Fruit fly (Drosophila melanogaster) whole organism, wandering third instar larva: ENCODE measurements around the gene CG42780.

Source experiments
- Abd-B ChIP-seq: fragments of >200 bp; optimal IDR thresholded peaks from 2 replicates; lab custom pipeline; 2017; ENCODE audit warnings: missing biosample characterization, missing genetic modification characterization
- CG32264 ChIP-seq: fragments of 200-800 bp; sonication (Bioruptor generic); optimal IDR thresholded peaks from 2 replicates; lab custom pipeline; 2016; ENCODE audit warnings: missing biosample characterization, missing genetic modification characterization
- CG9705 ChIP-seq: fragments of 200-800 bp; sonication (Bioruptor generic); optimal IDR thresholded peaks from 2 replicates; lab custom pipeline; 2018; ENCODE audit warnings: missing biosample characterization, mild to moderate bottlenecking, missing genetic modification characterization
- CrebA ChIP-seq: fragments of 200-800 bp; sonication (Bioruptor generic); optimal IDR thresholded peaks from 2 replicates; lab custom pipeline; 2016; ENCODE audit warnings: missing biosample characterization, mild to moderate bottlenecking, missing genetic modification characterization, borderline replicate concordance
- Dfd ChIP-seq: fragments of >200 bp; optimal IDR thresholded peaks from 2 replicates; lab custom pipeline; 2017; ENCODE audit warnings: missing biosample characterization, missing genetic modification characterization
- Dif ChIP-seq: fragments of 200-275, 200-300 bp; sonication (Bioruptor generic); optimal IDR thresholded peaks from 2 replicates; lab custom pipeline; 2018; ENCODE audit warnings: missing biosample characterization, missing genetic modification characterization; ENCODE audit not compliant: partially characterized antibody
- GATAd ChIP-seq: sonication (Bioruptor generic); optimal IDR thresholded peaks from 2 replicates; lab custom pipeline; 2016; ENCODE audit warnings: missing biosample characterization, missing genetic modification characterization
- HLH106 ChIP-seq: fragments of 200-800 bp; optimal IDR thresholded peaks from 3 replicates; lab custom pipeline; 2019; ENCODE audit warnings: missing biosample characterization, mild to moderate bottlenecking, missing genetic modification characterization, moderate library complexity
- Hnf4 ChIP-seq: fragments of 200-800 bp; sonication (Bioruptor generic); optimal IDR thresholded peaks from 2 replicates; lab custom pipeline; 2016; ENCODE audit warnings: missing biosample characterization, mild to moderate bottlenecking, missing genetic modification characterization
- Hr78 ChIP-seq: fragments of >200 bp; optimal IDR thresholded peaks from 2 replicates; lab custom pipeline; 2017; ENCODE audit warnings: missing biosample characterization, missing genetic modification characterization
- Hr83 ChIP-seq: fragments of 200-300 bp; sonication (Bioruptor generic); optimal IDR thresholded peaks from 2 replicates; lab custom pipeline; 2016; ENCODE audit warnings: missing biosample characterization, mild to moderate bottlenecking, missing genetic modification characterization, moderate library complexity; ENCODE audit not compliant: poor library complexity, severe bottlenecking
- Jra ChIP-seq: sonication (Bioruptor generic); optimal IDR thresholded peaks from 2 replicates; lab custom pipeline; 2016; ENCODE audit warnings: missing biosample characterization, missing genetic modification characterization
- Mio ChIP-seq: sonication (Bioruptor generic); optimal IDR thresholded peaks from 2 replicates; lab custom pipeline; 2016; ENCODE audit warnings: missing biosample characterization, missing genetic modification characterization
- Myc ChIP-seq: fragments of >200 bp; optimal IDR thresholded peaks from 2 replicates; lab custom pipeline; 2017
- N ChIP-seq: fragments of >200 bp; optimal IDR thresholded peaks from 2 replicates; lab custom pipeline; 2018; ENCODE audit warnings: missing biosample characterization, missing external identifiers, missing genetic modification characterization
- OdsH ChIP-seq: fragments of 200-800 bp; sonication (Bioruptor generic); optimal IDR thresholded peaks from 2 replicates; lab custom pipeline; 2016; ENCODE audit warnings: missing biosample characterization, mild to moderate bottlenecking, missing genetic modification characterization
- Rel ChIP-seq, 2 experiments: fragments of 200-800 bp; sonication (Bioruptor generic) in 1 of 2; optimal IDR thresholded peaks; 2 replicates in 1 of 2; 3 replicates in 1 of 2; lab custom pipeline; 2016 to 2019; ENCODE audit warnings: mild to moderate bottlenecking in 2 of 2, missing biosample characterization in 2 of 2, missing genetic modification characterization in 2 of 2, moderate library complexity in 1 of 2
- Sp1 ChIP-seq: fragments of 200-800 bp; sonication (Bioruptor generic); optimal IDR thresholded peaks from 3 replicates; lab custom pipeline; 2019; ENCODE audit warnings: missing biosample characterization, mild to moderate bottlenecking, missing genetic modification characterization, moderate library complexity
- Vsx2 ChIP-seq: fragments of 200-300, 225-300 bp; sonication (Bioruptor generic); optimal IDR thresholded peaks from 2 replicates; lab custom pipeline; 2018; ENCODE audit warnings: missing biosample characterization, missing genetic modification characterization; ENCODE audit not compliant: partially characterized antibody
- br ChIP-seq: fragments of 200-800 bp; sonication (Bioruptor generic); optimal IDR thresholded peaks from 2 replicates; lab custom pipeline; 2016; ENCODE audit warnings: missing biosample characterization, missing genetic modification characterization
- brk ChIP-seq: fragments of 200-800 bp; sonication (Bioruptor generic); optimal IDR thresholded peaks from 2 replicates; lab custom pipeline; 2016; ENCODE audit warnings: missing biosample characterization, mild to moderate bottlenecking, missing genetic modification characterization
- dl ChIP-seq, 2 experiments: fragments of 175-275, 200-275 bp in 1 of 2; fragments of 200-275 bp in 1 of 2; sonication (Bioruptor generic); optimal IDR thresholded peaks; lab custom pipeline; 2018; ENCODE audit warnings: mild to moderate bottlenecking in 2 of 2, missing biosample characterization in 2 of 2, missing genetic modification characterization in 2 of 2, moderate library complexity in 2 of 2; ENCODE audit not compliant: partially characterized antibody in 2 of 2, insufficient read depth in 1 of 2
- dmrt93B ChIP-seq: fragments of 200-800 bp; sonication (Bioruptor generic); optimal IDR thresholded peaks from 2 replicates; lab custom pipeline; 2018; ENCODE audit warnings: missing biosample characterization, mild to moderate bottlenecking, missing genetic modification characterization
- dsf ChIP-seq: sonication (Bioruptor generic); optimal IDR thresholded peaks from 2 replicates; lab custom pipeline; 2016; ENCODE audit warnings: missing biosample characterization, missing genetic modification characterization, borderline replicate concordance
- ey ChIP-seq: fragments of 200-800 bp; sonication (Bioruptor generic); optimal IDR thresholded peaks from 2 replicates; lab custom pipeline; 2016; ENCODE audit warnings: missing biosample characterization, missing genetic modification characterization
- foxo ChIP-seq, 2 experiments: fragments of 200-800 bp; sonication (Bioruptor generic); optimal IDR thresholded peaks; 2 replicates in 1 of 2; 3 replicates in 1 of 2; lab custom pipeline; 2016 to 2017; ENCODE audit warnings: missing biosample characterization in 2 of 2, missing genetic modification characterization in 2 of 2
- fru ChIP-seq: fragments of 200-800 bp; sonication (Bioruptor generic); optimal IDR thresholded peaks from 3 replicates; lab custom pipeline; 2016; ENCODE audit warnings: missing biosample characterization, mild to moderate bottlenecking, missing genetic modification characterization
- h ChIP-seq: fragments of 200-800 bp; sonication (Bioruptor generic); optimal IDR thresholded peaks from 3 replicates; lab custom pipeline; 2016; ENCODE audit warnings: missing biosample characterization, mild to moderate bottlenecking, missing genetic modification characterization
- jim ChIP-seq: fragments of 175-275, 200-325 bp; sonication (Bioruptor generic); optimal IDR thresholded peaks from 2 replicates; lab custom pipeline; 2016; ENCODE audit warnings: missing biosample characterization, mild to moderate bottlenecking, missing genetic modification characterization
- lola ChIP-seq: fragments of >200 bp; optimal IDR thresholded peaks from 2 replicates; lab custom pipeline; 2017; ENCODE audit warnings: missing biosample characterization, missing genetic modification characterization
- pan ChIP-seq: fragments of >200 bp; optimal IDR thresholded peaks from 2 replicates; lab custom pipeline; 2017
- psq ChIP-seq: fragments of 200-800 bp; sonication (Bioruptor generic); optimal IDR thresholded peaks from 3 replicates; lab custom pipeline; 2017; ENCODE audit warnings: missing biosample characterization, mild to moderate bottlenecking, missing genetic modification characterization, moderate library complexity
- rgr ChIP-seq: fragments of 200-800 bp; sonication (Bioruptor generic); optimal IDR thresholded peaks from 3 replicates; lab custom pipeline; 2016; ENCODE audit warnings: missing biosample characterization, mild to moderate bottlenecking, missing genetic modification characterization
- sage ChIP-seq: fragments of 200-800 bp; sonication (Bioruptor generic); optimal IDR thresholded peaks from 2 replicates; lab custom pipeline; 2016; ENCODE audit warnings: missing biosample characterization, mild to moderate bottlenecking, missing genetic modification characterization
- sv ChIP-seq: fragments of 200-800 bp; sonication (Bioruptor generic); optimal IDR thresholded peaks from 3 replicates; lab custom pipeline; 2016; ENCODE audit warnings: missing biosample characterization, missing genetic modification characterization
- tai ChIP-seq: sonication (Bioruptor generic); optimal IDR thresholded peaks from 2 replicates; lab custom pipeline; 2016; ENCODE audit warnings: missing biosample characterization, missing genetic modification characterization
- usp ChIP-seq: fragments of >200 bp; optimal IDR thresholded peaks from 2 replicates; lab custom pipeline; 2017; ENCODE audit warnings: missing biosample characterization, missing genetic modification characterization
- woc ChIP-seq: sonication (Bioruptor generic); optimal IDR thresholded peaks from 2 replicates; lab custom pipeline; 2016; ENCODE audit warnings: missing biosample characterization, mild to moderate bottlenecking, missing genetic modification characterization

CG42780 gene

DNA sequence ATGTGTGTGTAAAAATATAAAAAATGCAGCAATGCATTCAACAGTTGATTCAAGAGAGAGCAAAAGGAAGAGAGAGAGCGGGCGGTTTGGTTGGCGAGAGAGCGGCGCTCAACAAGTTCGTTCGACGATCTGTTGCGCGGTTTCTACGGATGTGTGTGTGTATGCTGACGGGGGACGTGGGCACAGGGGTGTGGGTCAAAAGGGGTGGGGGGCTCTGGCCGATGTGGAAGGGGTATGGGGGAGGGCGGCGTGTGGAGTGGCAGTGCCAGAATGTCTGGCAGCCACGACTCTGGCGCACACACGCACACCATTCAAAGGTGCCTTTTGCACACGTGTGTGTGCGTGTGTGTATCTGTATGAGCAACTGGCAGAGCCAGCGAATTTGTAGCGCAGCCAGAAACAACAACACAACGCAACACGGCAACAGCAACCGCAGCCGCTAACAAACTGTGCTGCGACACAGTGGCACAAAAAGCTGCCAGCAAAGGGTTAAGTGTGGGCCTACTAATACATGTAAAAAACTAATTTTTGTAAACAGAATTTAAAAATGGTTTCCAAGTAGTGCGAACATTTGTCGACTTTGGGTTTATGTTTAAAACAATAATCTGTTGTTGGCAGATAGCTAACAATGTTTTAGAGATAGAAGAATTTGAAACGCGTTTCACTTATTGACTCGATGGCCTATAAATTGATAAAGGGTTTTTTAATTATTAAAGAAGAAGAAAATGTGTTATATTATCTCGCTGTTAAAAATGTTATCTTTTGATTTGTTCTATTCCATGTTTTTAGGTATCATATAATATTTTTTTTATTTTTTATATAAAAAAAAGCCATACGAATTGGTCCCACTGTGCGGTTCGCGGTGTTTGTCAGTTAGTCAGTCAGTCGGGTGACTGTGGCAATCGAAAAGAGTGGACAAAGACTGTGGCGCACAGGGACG, 25.2 kb downstream of the CG42780 start:
- TF ChIP-seq Vsx2 (GFP tag; lab: Kevin White, UChicago) = peak; percentile 27
- TF ChIP-seq lola (GFP tag; lab: Kevin White, UChicago) = no peak
- TF ChIP-seq dmrt93B (GFP tag; lab: Kevin White, UChicago) = peak; percentile 95
- no peak for TF ChIP-seq jim
- TF ChIP-seq dsf (GFP tag; lab: Kevin White, UChicago) = no peak
- TF ChIP-seq tai (GFP tag; lab: Kevin White, UChicago) = no peak
- TF ChIP-seq Abd-B = no peak
- peak; percentile 93 for TF ChIP-seq HLH106 (tag; lab: Kevin White, UChicago)
- TF ChIP-seq h (GFP tag; lab: Kevin White, UChicago) = peak; percentile 66
- TF ChIP-seq Rel (GFP tag; optimal IDR thresholded peaks at IDR 0.05; lab: Kevin White, UChicago) = peak; percentile 12
- peak; percentile 27 for TF ChIP-seq Rel (tag; optimal IDR thresholded peaks at IDR 0.05; lab: Kevin White, UChicago)
- peak; percentile 79 for TF ChIP-seq N
- TF ChIP-seq Hnf4 = peak; percentile 54
- peak; percentile 77 for TF ChIP-seq fru
- peak; percentile 71 for TF ChIP-seq CG32264
- no peak for TF ChIP-seq brk (GFP tag; lab: Kevin White, UChicago)
- peak in 1 of 2 experiments; percentile 72 for TF ChIP-seq foxo (GFP tag; optimal IDR thresholded peaks at IDR 0.05; lab: Kevin White, UChicago)
- no peak for TF ChIP-seq Jra (GFP tag; lab: Kevin White, UChicago)
- TF ChIP-seq sage (GFP tag; lab: Kevin White, UChicago) = peak; percentile 16
- TF ChIP-seq CG9705 (GFP tag; lab: Kevin White, UChicago) = peak; percentile 67
- TF ChIP-seq Myc = no peak
- TF ChIP-seq pan (lab: Kevin White, UChicago) = no peak
- peak; percentile 72 for TF ChIP-seq OdsH (GFP tag; lab: Kevin White, UChicago)
- TF ChIP-seq Mio (GFP tag; lab: Kevin White, UChicago) = no peak
- peak; percentile 78 for TF ChIP-seq psq (GFP tag; lab: Kevin White, UChicago)
- peak; percentile 74 for TF ChIP-seq Dif (GFP tag; lab: Kevin White, UChicago)
- no peak for TF ChIP-seq usp (GFP tag; lab: Kevin White, UChicago)
- TF ChIP-seq Hr78 = no peak
- peak; percentile 79 for TF ChIP-seq rgr (GFP tag; lab: Kevin White, UChicago)
- no peak for TF ChIP-seq GATAd (GFP tag; lab: Kevin White, UChicago)
- peak; percentile 93 for TF ChIP-seq Sp1 (GFP tag; lab: Kevin White, UChicago)
- peak; percentile 89 for TF ChIP-seq sv (GFP tag; lab: Kevin White, UChicago)
- TF ChIP-seq Dfd (GFP tag; lab: Kevin White, UChicago) = peak; percentile 59
- no peak for TF ChIP-seq CrebA (GFP tag; lab: Kevin White, UChicago)
- peak; percentile 64 for TF ChIP-seq br (GFP tag; lab: Kevin White, UChicago)
- peak; percentile 26 for TF ChIP-seq woc (GFP tag; lab: Kevin White, UChicago)
- TF ChIP-seq ey = peak; percentile 56
- TF ChIP-seq Hr83 (GFP tag; lab: Kevin White, UChicago) = no peak
- TF ChIP-seq dl (GFP tag; optimal IDR thresholded peaks at IDR 0.05; lab: Kevin White, UChicago; ENCODE audit: insufficient read depth in 1 of 2, partially characterized antibody in 2 of 2) = peak; percentile 80 to 89

DNA sequence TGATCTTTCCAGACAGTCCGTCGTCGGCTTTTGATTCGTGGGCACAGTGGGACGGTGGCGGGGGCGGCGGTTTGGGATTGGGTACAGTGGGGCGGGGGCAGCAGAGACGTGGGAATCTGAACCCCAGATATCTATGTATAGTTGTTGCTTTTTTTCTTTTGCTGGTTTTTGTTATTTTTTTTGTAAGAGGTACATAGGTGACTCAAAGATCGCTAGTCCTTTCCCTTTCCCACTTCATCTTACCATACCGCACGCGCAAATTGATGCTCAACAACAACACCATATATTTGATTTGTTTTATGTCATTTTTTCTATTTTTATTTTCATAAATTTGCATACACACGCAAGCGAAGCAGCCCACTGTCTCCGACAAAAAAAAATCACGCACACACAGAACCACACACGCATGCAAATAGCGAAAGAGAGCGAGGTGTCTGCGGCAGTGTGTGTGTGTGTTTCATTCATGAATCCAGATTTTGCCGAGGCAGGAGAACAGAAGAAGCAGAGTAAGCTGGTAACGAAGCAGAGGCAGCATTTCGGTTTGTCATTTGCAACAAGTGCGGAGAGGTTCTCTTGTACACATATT, 26.1 kb downstream of the CG42780 start:
- TF ChIP-seq rgr (GFP tag; lab: Kevin White, UChicago) (peak; percentile 78), GATAd (GFP tag; lab: Kevin White, UChicago) (no peak), dl (GFP tag; optimal IDR thresholded peaks at IDR 0.05; lab: Kevin White, UChicago; ENCODE audit: insufficient read depth in 1 of 2, partially characterized antibody in 2 of 2) (peak in 1 of 2 experiments; percentile 13), dmrt93B (GFP tag; lab: Kevin White, UChicago) (peak; percentile 87), Vsx2 (GFP tag; lab: Kevin White, UChicago) (no peak), Hr83 (GFP tag; lab: Kevin White, UChicago) (no peak), fru (peak; percentile 77), pan (lab: Kevin White, UChicago) (no peak), brk (GFP tag; lab: Kevin White, UChicago) (no peak), OdsH (GFP tag; lab: Kevin White, UChicago) (peak; percentile 69), CrebA (GFP tag; lab: Kevin White, UChicago) (peak; percentile 38), br (GFP tag; lab: Kevin White, UChicago) (peak; percentile 50), Dif (GFP tag; lab: Kevin White, UChicago) (no peak), Sp1 (GFP tag; lab: Kevin White, UChicago) (peak; percentile 82), lola (GFP tag; lab: Kevin White, UChicago) (no peak), Dfd (GFP tag; lab: Kevin White, UChicago) (peak; percentile 21), Myc (no peak), foxo (GFP tag; optimal IDR thresholded peaks at IDR 0.05; lab: Kevin White, UChicago) (peak in 1 of 2 experiments; percentile 90), HLH106 (tag; lab: Kevin White, UChicago) (peak; percentile 84), woc (GFP tag; lab: Kevin White, UChicago) (peak; percentile 40), tai (GFP tag; lab: Kevin White, UChicago) (no peak), Abd-B (no peak), Rel (GFP tag; optimal IDR thresholded peaks at IDR 0.05; lab: Kevin White, UChicago) (no peak), Rel (tag; optimal IDR thresholded peaks at IDR 0.05; lab: Kevin White, UChicago) (peak; percentile 41), dsf (GFP tag; lab: Kevin White, UChicago) (no peak), sv (GFP tag; lab: Kevin White, UChicago) (no peak), ey (peak; percentile 66), jim (no peak), Hr78 (no peak), h (GFP tag; lab: Kevin White, UChicago) (peak; percentile 73), CG9705 (GFP tag; lab: Kevin White, UChicago) (peak; percentile 63), psq (GFP tag; lab: Kevin White, UChicago) (peak; percentile 65), sage (GFP tag; lab: Kevin White, UChicago) (no peak), Hnf4 (peak; percentile 10), usp (GFP tag; lab: Kevin White, UChicago) (no peak)
